Fruit fly (Drosophila melanogaster) ovary, adult (tissue): ENCODE data around the gene Orct.

Experiments
- CG17801 ChIP-seq: fragments of 200-800 bp; optimal IDR thresholded peaks from 2 replicates; lab custom pipeline; 2019; ENCODE audit warnings: missing biosample characterization, mild to moderate bottlenecking, missing genetic modification characterization, moderate library complexity; ENCODE audit not compliant: partially characterized antibody

Gene Orct

dm6 chr3R:24260411-24260810, 15.6 kb upstream of the Orct start:
- no peak for TF ChIP-seq CG17801

- no peak for TF ChIP-seq CG17801
Observed at dm6 chr3R:24261380-24262021, 14.6 kb upstream of the Orct start.

dm6 chr3R:24262923-24263322, 13.1 kb upstream of the Orct start:
- TF ChIP-seq CG17801: no peak

- TF ChIP-seq CG17801: no peak
Observed at dm6 chr3R:24263588-24264413, 12.3 kb upstream of the Orct start.

dm6 chr3R:24264414-24265363, 11.4 kb upstream of the Orct start:
- peak; percentile 26 for TF ChIP-seq CG17801

- TF ChIP-seq CG17801: no peak
Observed at dm6 chr3R:24266786-24267579, 9.1 kb upstream of the Orct start.

- TF ChIP-seq CG17801: peak; percentile 42
Observed at dm6 chr3R:24267580-24268202, 8.4 kb upstream of the Orct start.

dm6 chr3R:24268293-24268692, 7.8 kb upstream of the Orct start:
- TF ChIP-seq CG17801: no peak

dm6 chr3R:24270034-24270433, 6.0 kb upstream of the Orct start:
- no peak for TF ChIP-seq CG17801

dm6 chr3R:24270578-24270977, 5.5 kb upstream of the Orct start:
- TF ChIP-seq CG17801: no peak

- TF ChIP-seq CG17801: peak; percentile 74
Observed at dm6 chr3R:24271071-24271470, 5.0 kb upstream of the Orct start, which contains the start of gene jar. Gene jar, minus strand, starts transcription at chr3R:24271233.

- TF ChIP-seq CG17801: peak; percentile 58
Observed at dm6 chr3R:24272232-24272631, 3.8 kb upstream of the Orct start.

- peak; percentile 37 for TF ChIP-seq CG17801
Observed at dm6 chr3R:24272775-24273290, 3.2 kb upstream of the Orct start, which contains the start of gene Orct2. Gene Orct2, plus strand, starts transcription at chr3R:24273029.

- no peak for TF ChIP-seq CG17801
Observed at dm6 chr3R:24274212-24274611, 1.8 kb upstream of the Orct start.

dm6 chr3R:24275463-24275862, 597 bp upstream of the Orct start:
- no peak for TF ChIP-seq CG17801
